Worm (Caenorhabditis elegans) whole organism, L1 larva: Measurements from ENCODE around the gene C56G2.4.

Source experiments
- elt-3 ChIP-seq, 6 experiments: fragments of 150-350 bp in 1 of 6; sonication (generic microtip); optimal IDR thresholded peaks; 2 replicates each; lab custom pipeline; 2017 to 2018; ENCODE audit warnings: missing biosample characterization in 6 of 6, missing genetic modification characterization in 6 of 6, inconsistent platforms in 1 of 6
- fos-1 ChIP-seq: fragments of 150-350 bp; optimal IDR thresholded peaks from 2 replicates; lab custom pipeline; 2014; ENCODE audit warnings: missing biosample characterization, missing genetic modification characterization
- jun-1 ChIP-seq: fragments of 150-350 bp; optimal IDR thresholded peaks from 2 replicates; lab custom pipeline; 2014; ENCODE audit warnings: missing biosample characterization, missing genetic modification reagents, missing genetic modification characterization
- nhr-237 ChIP-seq: fragments of 150-350 bp; optimal IDR thresholded peaks from 2 replicates; lab custom pipeline; 2014; ENCODE audit warnings: missing biosample characterization, missing genetic modification characterization
- skn-1 ChIP-seq: fragments of 150-350 bp; optimal IDR thresholded peaks from 2 replicates; lab custom pipeline; 2014; ENCODE audit warnings: missing biosample characterization, missing genetic modification characterization
- snpc-4 ChIP-seq: fragments of 150-350 bp; optimal IDR thresholded peaks from 2 replicates; lab custom pipeline; 2014; ENCODE audit warnings: missing biosample characterization, missing genetic modification characterization

ce11 chrIII:6317345-6317744 is 14.2 kb upstream of the C56G2.4 start:
- TF ChIP-seq skn-1 (no peak), nhr-237 (no peak), jun-1 (no peak), fos-1 (no peak), elt-3 (tag; optimal IDR thresholded peaks at IDR 0.05; lab: Kevin White, UChicago) (no peak), snpc-4 (no peak)
